Fruit fly (Drosophila melanogaster) whole organism, wandering third instar larva: Measurements from ENCODE around the gene CG42869.
A peak's percentile ranks its signal among the peaks of the same experiment; 100 is the strongest.

Source experiments
- Abd-B ChIP-seq: fragments of >200 bp; optimal IDR thresholded peaks from 2 replicates; lab custom pipeline; 2017; ENCODE audit warnings: missing biosample characterization, missing genetic modification characterization
- CG32264 ChIP-seq: fragments of 200-800 bp; sonication (Bioruptor generic); optimal IDR thresholded peaks from 2 replicates; lab custom pipeline; 2016; ENCODE audit warnings: missing biosample characterization, missing genetic modification characterization
- CG9705 ChIP-seq: fragments of 200-800 bp; sonication (Bioruptor generic); optimal IDR thresholded peaks from 2 replicates; lab custom pipeline; 2018; ENCODE audit warnings: missing biosample characterization, mild to moderate bottlenecking, missing genetic modification characterization
- CrebA ChIP-seq: fragments of 200-800 bp; sonication (Bioruptor generic); optimal IDR thresholded peaks from 2 replicates; lab custom pipeline; 2016; ENCODE audit warnings: missing biosample characterization, mild to moderate bottlenecking, missing genetic modification characterization, borderline replicate concordance
- Dfd ChIP-seq: fragments of >200 bp; optimal IDR thresholded peaks from 2 replicates; lab custom pipeline; 2017; ENCODE audit warnings: missing biosample characterization, missing genetic modification characterization
- Dif ChIP-seq: fragments of 200-275, 200-300 bp; sonication (Bioruptor generic); optimal IDR thresholded peaks from 2 replicates; lab custom pipeline; 2018; ENCODE audit warnings: missing biosample characterization, missing genetic modification characterization; ENCODE audit not compliant: partially characterized antibody
- GATAd ChIP-seq: sonication (Bioruptor generic); optimal IDR thresholded peaks from 2 replicates; lab custom pipeline; 2016; ENCODE audit warnings: missing biosample characterization, missing genetic modification characterization
- HLH106 ChIP-seq: fragments of 200-800 bp; optimal IDR thresholded peaks from 3 replicates; lab custom pipeline; 2019; ENCODE audit warnings: missing biosample characterization, mild to moderate bottlenecking, missing genetic modification characterization, moderate library complexity
- Hnf4 ChIP-seq: fragments of 200-800 bp; sonication (Bioruptor generic); optimal IDR thresholded peaks from 2 replicates; lab custom pipeline; 2016; ENCODE audit warnings: missing biosample characterization, mild to moderate bottlenecking, missing genetic modification characterization
- Hr78 ChIP-seq: fragments of >200 bp; optimal IDR thresholded peaks from 2 replicates; lab custom pipeline; 2017; ENCODE audit warnings: missing biosample characterization, missing genetic modification characterization
- Hr83 ChIP-seq: fragments of 200-300 bp; sonication (Bioruptor generic); optimal IDR thresholded peaks from 2 replicates; lab custom pipeline; 2016; ENCODE audit warnings: missing biosample characterization, mild to moderate bottlenecking, missing genetic modification characterization, moderate library complexity; ENCODE audit not compliant: poor library complexity, severe bottlenecking
- Jra ChIP-seq: sonication (Bioruptor generic); optimal IDR thresholded peaks from 2 replicates; lab custom pipeline; 2016; ENCODE audit warnings: missing biosample characterization, missing genetic modification characterization
- Mio ChIP-seq: sonication (Bioruptor generic); optimal IDR thresholded peaks from 2 replicates; lab custom pipeline; 2016; ENCODE audit warnings: missing biosample characterization, missing genetic modification characterization
- Myc ChIP-seq: fragments of >200 bp; optimal IDR thresholded peaks from 2 replicates; lab custom pipeline; 2017
- N ChIP-seq: fragments of >200 bp; optimal IDR thresholded peaks from 2 replicates; lab custom pipeline; 2018; ENCODE audit warnings: missing biosample characterization, missing external identifiers, missing genetic modification characterization
- OdsH ChIP-seq: fragments of 200-800 bp; sonication (Bioruptor generic); optimal IDR thresholded peaks from 2 replicates; lab custom pipeline; 2016; ENCODE audit warnings: missing biosample characterization, mild to moderate bottlenecking, missing genetic modification characterization
- Rel ChIP-seq, 2 experiments: fragments of 200-800 bp; sonication (Bioruptor generic) in 1 of 2; optimal IDR thresholded peaks; 2 replicates in 1 of 2; 3 replicates in 1 of 2; lab custom pipeline; 2016 to 2019; ENCODE audit warnings: mild to moderate bottlenecking in 2 of 2, missing biosample characterization in 2 of 2, missing genetic modification characterization in 2 of 2, moderate library complexity in 1 of 2
- Sp1 ChIP-seq: fragments of 200-800 bp; sonication (Bioruptor generic); optimal IDR thresholded peaks from 3 replicates; lab custom pipeline; 2019; ENCODE audit warnings: missing biosample characterization, mild to moderate bottlenecking, missing genetic modification characterization, moderate library complexity
- Vsx2 ChIP-seq: fragments of 200-300, 225-300 bp; sonication (Bioruptor generic); optimal IDR thresholded peaks from 2 replicates; lab custom pipeline; 2018; ENCODE audit warnings: missing biosample characterization, missing genetic modification characterization; ENCODE audit not compliant: partially characterized antibody
- br ChIP-seq: fragments of 200-800 bp; sonication (Bioruptor generic); optimal IDR thresholded peaks from 2 replicates; lab custom pipeline; 2016; ENCODE audit warnings: missing biosample characterization, missing genetic modification characterization
- brk ChIP-seq: fragments of 200-800 bp; sonication (Bioruptor generic); optimal IDR thresholded peaks from 2 replicates; lab custom pipeline; 2016; ENCODE audit warnings: missing biosample characterization, mild to moderate bottlenecking, missing genetic modification characterization
- dl ChIP-seq, 2 experiments: fragments of 175-275, 200-275 bp in 1 of 2; fragments of 200-275 bp in 1 of 2; sonication (Bioruptor generic); optimal IDR thresholded peaks; lab custom pipeline; 2018; ENCODE audit warnings: mild to moderate bottlenecking in 2 of 2, missing biosample characterization in 2 of 2, missing genetic modification characterization in 2 of 2, moderate library complexity in 2 of 2; ENCODE audit not compliant: partially characterized antibody in 2 of 2, insufficient read depth in 1 of 2
- dmrt93B ChIP-seq: fragments of 200-800 bp; sonication (Bioruptor generic); optimal IDR thresholded peaks from 2 replicates; lab custom pipeline; 2018; ENCODE audit warnings: missing biosample characterization, mild to moderate bottlenecking, missing genetic modification characterization
- dsf ChIP-seq: sonication (Bioruptor generic); optimal IDR thresholded peaks from 2 replicates; lab custom pipeline; 2016; ENCODE audit warnings: missing biosample characterization, missing genetic modification characterization, borderline replicate concordance
- ey ChIP-seq: fragments of 200-800 bp; sonication (Bioruptor generic); optimal IDR thresholded peaks from 2 replicates; lab custom pipeline; 2016; ENCODE audit warnings: missing biosample characterization, missing genetic modification characterization
- foxo ChIP-seq, 2 experiments: fragments of 200-800 bp; sonication (Bioruptor generic); optimal IDR thresholded peaks; 2 replicates in 1 of 2; 3 replicates in 1 of 2; lab custom pipeline; 2016 to 2017; ENCODE audit warnings: missing biosample characterization in 2 of 2, missing genetic modification characterization in 2 of 2
- fru ChIP-seq: fragments of 200-800 bp; sonication (Bioruptor generic); optimal IDR thresholded peaks from 3 replicates; lab custom pipeline; 2016; ENCODE audit warnings: missing biosample characterization, mild to moderate bottlenecking, missing genetic modification characterization
- h ChIP-seq: fragments of 200-800 bp; sonication (Bioruptor generic); optimal IDR thresholded peaks from 3 replicates; lab custom pipeline; 2016; ENCODE audit warnings: missing biosample characterization, mild to moderate bottlenecking, missing genetic modification characterization
- jim ChIP-seq: fragments of 175-275, 200-325 bp; sonication (Bioruptor generic); optimal IDR thresholded peaks from 2 replicates; lab custom pipeline; 2016; ENCODE audit warnings: missing biosample characterization, mild to moderate bottlenecking, missing genetic modification characterization
- lola ChIP-seq: fragments of >200 bp; optimal IDR thresholded peaks from 2 replicates; lab custom pipeline; 2017; ENCODE audit warnings: missing biosample characterization, missing genetic modification characterization
- pan ChIP-seq: fragments of >200 bp; optimal IDR thresholded peaks from 2 replicates; lab custom pipeline; 2017
- psq ChIP-seq: fragments of 200-800 bp; sonication (Bioruptor generic); optimal IDR thresholded peaks from 3 replicates; lab custom pipeline; 2017; ENCODE audit warnings: missing biosample characterization, mild to moderate bottlenecking, missing genetic modification characterization, moderate library complexity
- rgr ChIP-seq: fragments of 200-800 bp; sonication (Bioruptor generic); optimal IDR thresholded peaks from 3 replicates; lab custom pipeline; 2016; ENCODE audit warnings: missing biosample characterization, mild to moderate bottlenecking, missing genetic modification characterization
- sage ChIP-seq: fragments of 200-800 bp; sonication (Bioruptor generic); optimal IDR thresholded peaks from 2 replicates; lab custom pipeline; 2016; ENCODE audit warnings: missing biosample characterization, mild to moderate bottlenecking, missing genetic modification characterization
- sv ChIP-seq: fragments of 200-800 bp; sonication (Bioruptor generic); optimal IDR thresholded peaks from 3 replicates; lab custom pipeline; 2016; ENCODE audit warnings: missing biosample characterization, missing genetic modification characterization
- tai ChIP-seq: sonication (Bioruptor generic); optimal IDR thresholded peaks from 2 replicates; lab custom pipeline; 2016; ENCODE audit warnings: missing biosample characterization, missing genetic modification characterization
- usp ChIP-seq: fragments of >200 bp; optimal IDR thresholded peaks from 2 replicates; lab custom pipeline; 2017; ENCODE audit warnings: missing biosample characterization, missing genetic modification characterization
- woc ChIP-seq: sonication (Bioruptor generic); optimal IDR thresholded peaks from 2 replicates; lab custom pipeline; 2016; ENCODE audit warnings: missing biosample characterization, mild to moderate bottlenecking, missing genetic modification characterization

CG42869 gene

DNA sequence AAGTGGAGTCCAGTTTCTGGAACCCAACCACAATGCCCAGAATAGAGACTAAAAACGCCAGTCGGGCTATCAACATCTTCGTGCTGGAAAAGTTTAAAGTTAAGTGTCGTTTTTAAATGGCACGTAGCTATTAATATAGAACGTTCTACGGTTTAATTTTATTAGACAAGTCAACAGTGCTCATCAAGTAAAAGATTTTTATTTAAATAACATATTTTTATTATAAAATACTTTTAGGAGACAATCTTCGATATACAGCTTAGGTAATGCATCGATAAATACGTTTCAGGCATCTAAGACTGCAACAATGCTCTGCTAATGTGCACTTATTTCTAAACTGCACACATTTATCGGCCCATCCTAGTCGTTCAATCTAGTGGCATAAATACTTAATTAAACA is at the start of gene CG42869:
CG42869 (minus strand) TSS at position 101 of the 400 bp plus-strand sequence.
- TF ChIP-seq Myc (lab: Kevin White, UChicago) (no peak), pan (lab: Kevin White, UChicago) (no peak), CG9705 (GFP tag; lab: Kevin White, UChicago) (no peak), sage (GFP tag; lab: Kevin White, UChicago) (no peak), usp (GFP tag; lab: Kevin White, UChicago) (no peak)

DNA sequence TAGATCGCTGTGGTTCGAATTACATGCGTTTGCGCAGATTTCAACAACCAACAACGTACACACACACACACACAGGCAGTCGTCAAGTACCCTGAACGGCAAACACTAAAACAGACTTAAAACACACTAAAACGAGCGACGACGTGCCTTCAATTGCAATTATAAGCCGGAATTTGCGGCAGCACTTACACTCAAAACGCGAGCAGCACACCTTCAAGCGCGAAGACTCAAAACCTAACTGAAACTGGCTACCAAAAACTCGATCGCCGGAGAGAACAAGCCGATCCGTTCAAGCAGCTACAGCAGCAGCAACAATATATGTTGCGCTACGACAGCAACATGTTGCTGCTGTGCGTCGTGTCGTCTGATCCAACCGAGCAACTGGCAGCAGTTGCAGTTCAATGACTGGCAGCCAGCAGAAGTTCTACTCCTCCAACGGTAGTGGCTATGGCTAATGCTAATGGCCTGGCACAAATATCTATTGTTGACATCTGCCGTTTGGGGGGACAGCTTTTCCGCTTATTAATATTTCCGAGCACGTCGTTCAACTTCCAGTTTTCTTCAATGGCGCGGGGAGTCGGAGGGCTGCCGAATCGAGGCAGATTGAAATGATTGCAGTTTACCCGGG is 45.8 kb upstream of the CG42869 start, which contains the start of gene tsl:
tsl (minus strand) TSS at position 242 of the 628 bp plus-strand sequence.
- TF ChIP-seq sv (GFP tag; lab: Kevin White, UChicago): no peak
- no peak for TF ChIP-seq Dif (GFP tag; lab: Kevin White, UChicago)
- no peak for TF ChIP-seq lola (GFP tag; lab: Kevin White, UChicago)
- TF ChIP-seq Abd-B (GFP tag; lab: Kevin White, UChicago): no peak
- no peak for TF ChIP-seq OdsH
- peak; percentile 13 for TF ChIP-seq br

- TF ChIP-seq fru (GFP tag; lab: Kevin White, UChicago): peak; percentile 94
- TF ChIP-seq rgr (GFP tag; lab: Kevin White, UChicago): peak; percentile 90
- peak; percentile 71 for TF ChIP-seq Rel (GFP tag; optimal IDR thresholded peaks at IDR 0.05; lab: Kevin White, UChicago)
- TF ChIP-seq Rel (tag; optimal IDR thresholded peaks at IDR 0.05; lab: Kevin White, UChicago): no peak
- no peak for TF ChIP-seq Dfd (GFP tag; lab: Kevin White, UChicago)
- TF ChIP-seq foxo (GFP tag; optimal IDR thresholded peaks at IDR 0.05; lab: Kevin White, UChicago): peak; percentile 51 to 93
- peak; percentile 85 for TF ChIP-seq brk
- no peak for TF ChIP-seq Abd-B (GFP tag; lab: Kevin White, UChicago)
- TF ChIP-seq lola (GFP tag; lab: Kevin White, UChicago): no peak
- TF ChIP-seq Mio (GFP tag; lab: Kevin White, UChicago): no peak
- peak; percentile 92 for TF ChIP-seq OdsH
- peak; percentile 89 for TF ChIP-seq psq
- peak; percentile 14 for TF ChIP-seq dsf (GFP tag; lab: Kevin White, UChicago)
- no peak for TF ChIP-seq Hr83
- no peak for TF ChIP-seq usp (GFP tag; lab: Kevin White, UChicago)
- TF ChIP-seq CG9705 (GFP tag; lab: Kevin White, UChicago): peak; percentile 50
- peak; percentile 72 for TF ChIP-seq CrebA (GFP tag; lab: Kevin White, UChicago)
- no peak for TF ChIP-seq pan (lab: Kevin White, UChicago)
- TF ChIP-seq Jra: peak; percentile 61
- TF ChIP-seq jim (GFP tag; lab: Kevin White, UChicago): no peak
- TF ChIP-seq Sp1 (GFP tag; lab: Kevin White, UChicago): peak; percentile 88
- peak; percentile 56 for TF ChIP-seq tai (GFP tag; lab: Kevin White, UChicago)
- TF ChIP-seq dmrt93B (GFP tag; lab: Kevin White, UChicago): peak; percentile 80
- TF ChIP-seq Dif (GFP tag; lab: Kevin White, UChicago): no peak
- TF ChIP-seq Hr78 (GFP tag; lab: Kevin White, UChicago): no peak
- peak; percentile 90 for TF ChIP-seq woc
- TF ChIP-seq Myc (lab: Kevin White, UChicago): no peak
- TF ChIP-seq sage (GFP tag; lab: Kevin White, UChicago): peak; percentile 57
- TF ChIP-seq ey (GFP tag; lab: Kevin White, UChicago): peak; percentile 92
- TF ChIP-seq CG32264 (GFP tag; lab: Kevin White, UChicago): peak; percentile 85
- TF ChIP-seq dl (GFP tag; optimal IDR thresholded peaks at IDR 0.05; lab: Kevin White, UChicago; ENCODE audit: insufficient read depth in 1 of 2, partially characterized antibody in 2 of 2): no peak
- no peak for TF ChIP-seq GATAd (GFP tag; lab: Kevin White, UChicago)
- peak; percentile 71 for TF ChIP-seq sv (GFP tag; lab: Kevin White, UChicago)
- TF ChIP-seq N (GFP tag; lab: Kevin White, UChicago): no peak
- peak; percentile 89 for TF ChIP-seq HLH106 (tag; lab: Kevin White, UChicago)
- TF ChIP-seq Vsx2 (GFP tag; lab: Kevin White, UChicago): no peak
- TF ChIP-seq br: peak; percentile 91
- peak; percentile 94 for TF ChIP-seq h (GFP tag; lab: Kevin White, UChicago)
- peak; percentile 88 for TF ChIP-seq Hnf4 (GFP tag; lab: Kevin White, UChicago)
These were observed 44.8 kb upstream of the CG42869 start for dm6 chr3R:21781448-21781847.
